Worm (Caenorhabditis elegans) whole organism, L4 larva: Measurements from ENCODE around the gene eif-3.D.

Experiments
- mxl-3 ChIP-seq: fragments of 200-800 bp; sonication (Bioruptor generic); optimal IDR thresholded peaks from 2 replicates; lab custom pipeline; 2018; ENCODE audit warnings: mild to moderate bottlenecking, missing genetic modification characterization, missing compliant biosample characterization
- nhr-11 ChIP-seq: fragments of 150-350 bp; optimal IDR thresholded peaks from 2 replicates; lab custom pipeline; 2014; ENCODE audit warnings: missing biosample characterization, missing genetic modification characterization
- nhr-28 ChIP-seq: fragments of 150-350 bp; optimal IDR thresholded peaks from 2 replicates; lab custom pipeline; 2014; ENCODE audit warnings: missing biosample characterization, missing genetic modification characterization

DNA sequence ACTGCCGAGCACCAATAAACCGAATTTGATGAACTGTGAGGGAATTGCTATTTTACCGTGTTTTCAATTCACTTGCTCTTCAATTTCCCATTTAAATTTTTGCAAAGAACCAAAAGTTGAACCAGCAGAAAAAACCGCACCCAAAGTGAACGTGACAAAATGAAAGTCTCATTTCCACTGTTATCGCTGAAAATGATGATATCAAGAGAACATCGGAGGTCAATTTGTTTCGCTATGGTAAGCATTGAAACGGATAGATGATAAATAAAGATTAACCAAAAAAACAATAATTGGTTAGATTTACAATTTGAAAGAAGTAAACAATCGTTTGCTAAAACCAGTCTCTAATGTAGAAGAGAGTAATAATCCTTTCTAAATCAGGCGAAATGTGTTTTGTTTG, 45.8 kb downstream of the eif-3.D start:
- TF ChIP-seq nhr-11 (tag; lab: Kevin White, UChicago) (no peak), mxl-3 (GFP tag; lab: Kevin White, UChicago) (no peak), nhr-28 (tag; lab: Kevin White, UChicago) (peak; percentile 47)
